Fruit fly (Drosophila melanogaster) whole organism, pupa: ENCODE results near the gene trol.

Experiments used
- CG10348 ChIP-seq: fragments of 200-800 bp; sonication (Bioruptor generic); IDR thresholded peaks from 2 replicates; pipeline ENCODE4 v1.3.6; 2022; ENCODE audit warnings: missing biosample characterization, missing genetic modification characterization
- CG12605 ChIP-seq: fragments of 200-800 bp; sonication (Bioruptor generic); IDR thresholded peaks from 2 replicates; pipeline ENCODE4 v1.3.6; 2022; ENCODE audit warnings: missing biosample characterization, missing genetic modification characterization
- CG13204 ChIP-seq: fragments of 200-800 bp; sonication (Bioruptor generic); optimal IDR thresholded peaks from 2 replicates; lab custom pipeline; 2018; ENCODE audit warnings: missing biosample characterization, mild to moderate bottlenecking, missing genetic modification characterization, moderate library complexity
- CG14655 ChIP-seq: fragments of 200-800 bp; sonication (Bioruptor generic); optimal IDR thresholded peaks from 3 replicates; lab custom pipeline; 2017; ENCODE audit warnings: mild to moderate bottlenecking, missing biosample characterization, missing genetic modification reagents, missing genetic modification characterization
- CG15710 ChIP-seq: fragments of 200-800 bp; sonication (Bioruptor generic); optimal IDR thresholded peaks from 2 replicates; lab custom pipeline; 2018; ENCODE audit warnings: missing biosample characterization, mild to moderate bottlenecking, missing genetic modification characterization, moderate library complexity
- CG17806 ChIP-seq: fragments of 200-800 bp; sonication (Bioruptor generic); optimal IDR thresholded peaks from 2 replicates; lab custom pipeline; 2018; ENCODE audit warnings: missing biosample characterization, mild to moderate bottlenecking, missing genetic modification characterization, moderate library complexity
- CG32121 ChIP-seq: fragments of 200-800 bp; sonication (Bioruptor generic); IDR thresholded peaks from 2 replicates; pipeline ENCODE4 v1.3.6; 2022; ENCODE audit warnings: missing biosample characterization, missing genetic modification characterization
- CG34367 ChIP-seq: fragments of 200-800 bp; sonication (Bioruptor generic); optimal IDR thresholded peaks from 2 replicates; lab custom pipeline; 2018; ENCODE audit warnings: missing biosample characterization, mild to moderate bottlenecking, missing genetic modification characterization
- CG4496 ChIP-seq: fragments of 200-800 bp; sonication (Bioruptor generic); IDR thresholded peaks from 3 replicates; pipeline ENCODE4 v1.3.6; 2022; ENCODE audit warnings: missing biosample characterization, missing genetic modification characterization
- CG8159 ChIP-seq: fragments of 200-800 bp; sonication (Bioruptor generic); optimal IDR thresholded peaks from 3 replicates; lab custom pipeline; 2018; ENCODE audit warnings: missing biosample characterization, mild to moderate bottlenecking, missing genetic modification characterization, moderate library complexity
- CG8301 ChIP-seq: fragments of 200-800 bp; sonication (Bioruptor generic); optimal IDR thresholded peaks from 2 replicates; lab custom pipeline; 2018; ENCODE audit warnings: missing biosample characterization, mild to moderate bottlenecking, missing genetic modification characterization
- CG9948 ChIP-seq: fragments of 200-800 bp; sonication (Bioruptor generic); optimal IDR thresholded peaks from 2 replicates; lab custom pipeline; 2018; ENCODE audit warnings: missing biosample characterization, mild to moderate bottlenecking, missing genetic modification characterization, moderate library complexity
- D1 ChIP-seq: fragments of 200-800 bp; sonication (Bioruptor generic); optimal IDR thresholded peaks from 2 replicates; lab custom pipeline; 2018; ENCODE audit warnings: missing biosample characterization, mild to moderate bottlenecking, missing genetic modification characterization, moderate library complexity
- EcR ChIP-seq: fragments of 200-800 bp; sonication (Bioruptor generic); optimal IDR thresholded peaks from 3 replicates; lab custom pipeline; 2019; ENCODE audit warnings: missing biosample characterization, missing genetic modification characterization, mild to moderate bottlenecking, moderate library complexity, missing genetic modification reagents
- Ets98B ChIP-seq: fragments of 200-800 bp; sonication (Bioruptor generic); IDR thresholded peaks from 2 replicates; pipeline ENCODE4 v1.3.6; 2022; ENCODE audit warnings: missing biosample characterization, missing genetic modification characterization
- Pif1A ChIP-seq: fragments of 200-800 bp; sonication (Bioruptor generic); optimal IDR thresholded peaks from 3 replicates; lab custom pipeline; 2016; ENCODE audit warnings: missing biosample characterization, missing genetic modification characterization
- Pif1B ChIP-seq: fragments of 200-800 bp; sonication (Bioruptor generic); optimal IDR thresholded peaks from 3 replicates; lab custom pipeline; 2016; ENCODE audit warnings: missing biosample characterization, missing genetic modification characterization
- Snoo ChIP-seq: fragments of 200-800 bp; sonication (Bioruptor generic); optimal IDR thresholded peaks from 3 replicates; lab custom pipeline; 2017; ENCODE audit warnings: missing biosample characterization, mild to moderate bottlenecking, missing genetic modification characterization, inconsistent platforms
- fd96Ca ChIP-seq: fragments of 200-800 bp; sonication (Bioruptor generic); IDR thresholded peaks from 3 replicates; pipeline ENCODE4 v1.3.6; 2022; ENCODE audit warnings: missing biosample characterization, missing genetic modification characterization
- gl ChIP-seq: fragments of 200-800 bp; sonication (Bioruptor generic); optimal IDR thresholded peaks from 2 replicates; lab custom pipeline; 2018; ENCODE audit warnings: missing biosample characterization, mild to moderate bottlenecking, missing genetic modification characterization
- rn ChIP-seq: fragments of 200-800 bp; sonication (Bioruptor generic); IDR thresholded peaks from 2 replicates; pipeline ENCODE4 v1.3.6; 2022; ENCODE audit warnings: missing biosample characterization, missing genetic modification characterization

The trol gene

DNA sequence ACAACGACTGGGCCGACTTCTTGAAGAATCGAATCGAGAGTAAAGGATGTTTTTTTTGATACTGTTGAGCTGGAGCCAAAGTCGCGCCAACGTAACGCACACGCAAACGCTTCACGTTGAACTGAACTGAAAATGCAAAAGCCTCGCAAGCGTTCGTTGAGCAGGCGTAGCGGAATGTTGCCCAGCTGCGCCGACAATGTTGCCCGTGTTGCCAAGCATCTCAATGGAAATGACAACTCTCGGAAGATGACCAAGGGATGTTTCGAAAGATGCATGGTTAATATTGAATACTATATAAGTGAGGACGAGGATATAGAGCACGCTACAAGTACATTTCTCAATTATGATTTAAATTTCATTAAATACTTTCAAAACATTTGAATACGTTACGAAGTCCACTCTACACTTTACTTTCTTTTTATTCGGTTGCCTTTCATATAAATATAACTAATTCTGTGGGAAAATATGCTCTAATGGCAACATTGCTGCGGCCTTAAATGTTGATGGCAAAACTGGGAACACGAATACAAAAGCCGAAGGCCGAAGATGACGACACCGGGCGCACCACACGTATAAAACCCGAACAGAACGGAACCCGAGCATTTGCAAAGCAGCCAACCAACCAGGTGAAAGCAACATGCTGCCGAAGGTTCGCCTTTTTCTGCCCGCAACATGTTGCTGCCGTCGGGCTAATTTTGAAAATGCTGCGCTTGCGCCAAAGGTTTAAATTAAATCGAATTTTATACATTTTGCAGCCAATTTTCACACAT lies 27.5 kb downstream of the trol start:
- TF ChIP-seq CG14655 (GFP tag; lab: Kevin White, UChicago) (no peak), rn (GFP tag; lab: Robert Waterston, UW) (no peak), Ets98B (no peak), EcR (GFP tag; lab: Kevin White, UChicago) (no peak), D1 (tag; lab: Kevin White, UChicago) (no peak), CG34367 (tag; lab: Kevin White, UChicago) (no peak), Pif1B (no peak), CG10348 (GFP tag; lab: Robert Waterston, UW) (no peak), CG13204 (GFP tag; lab: Kevin White, UChicago) (no peak), CG4496 (GFP tag; lab: Robert Waterston, UW) (no peak)

DNA sequence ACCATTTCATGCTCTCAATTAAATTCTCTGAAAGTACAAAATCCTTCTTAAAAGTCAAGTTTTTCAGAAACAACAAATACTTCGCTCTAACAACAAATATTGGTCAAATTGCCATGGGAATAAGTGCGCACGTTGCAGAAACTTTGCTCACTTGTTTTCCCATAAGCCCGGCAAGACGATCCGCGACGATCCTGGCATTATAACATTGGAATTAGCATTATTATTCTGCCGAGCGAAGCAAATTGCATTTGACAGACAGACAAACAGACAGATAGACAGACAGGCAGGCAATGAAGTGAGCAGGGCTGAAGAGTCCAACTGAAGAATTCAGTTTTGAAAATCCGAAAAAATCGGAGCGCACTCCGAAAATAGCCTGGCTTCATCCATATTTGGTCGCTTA lies 29.0 kb downstream of the trol start:
- TF ChIP-seq CG13204 (GFP tag; lab: Kevin White, UChicago) (no peak), gl (no peak), D1 (tag; lab: Kevin White, UChicago) (no peak), CG4496 (GFP tag; lab: Robert Waterston, UW) (no peak), CG32121 (no peak), CG9948 (tag; lab: Kevin White, UChicago) (no peak)

DNA sequence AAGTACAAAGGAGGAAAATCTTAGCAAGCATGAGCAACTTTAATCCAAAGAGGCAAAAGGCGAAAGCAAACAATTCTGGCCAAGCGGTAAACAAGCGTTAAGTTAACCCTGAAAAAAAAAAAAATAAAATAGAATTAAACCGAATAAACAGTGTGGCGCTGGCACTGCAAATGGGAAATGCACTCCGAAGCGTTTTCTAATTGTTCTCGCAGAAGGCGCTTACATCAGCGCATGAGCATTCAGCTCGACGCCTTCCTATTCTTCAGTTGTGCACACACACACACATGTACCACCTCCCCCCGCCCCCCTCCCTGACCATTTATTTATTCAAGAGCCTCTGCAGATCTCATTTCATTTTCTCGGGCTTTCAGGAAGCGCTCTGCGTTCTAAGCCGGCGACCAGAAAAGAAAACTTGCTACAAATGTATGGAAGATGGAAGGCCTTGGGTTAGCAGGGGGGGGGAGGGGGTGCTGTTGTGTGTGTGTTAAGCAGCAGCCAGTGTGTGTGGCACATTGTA lies 33.9 kb downstream of the trol start:
- TF ChIP-seq CG9948 (tag; lab: Kevin White, UChicago) (no peak), fd96Ca (no peak), Pif1A (no peak), gl (no peak), CG8301 (tag; lab: Kevin White, UChicago) (no peak), CG12605 (GFP tag; lab: Robert Waterston, UW) (no peak), rn (GFP tag; lab: Robert Waterston, UW) (no peak), CG17806 (tag; lab: Kevin White, UChicago) (no peak), CG4496 (GFP tag; lab: Robert Waterston, UW) (no peak), CG10348 (GFP tag; lab: Robert Waterston, UW) (no peak), Ets98B (no peak), CG14655 (GFP tag; lab: Kevin White, UChicago) (no peak), Snoo (tag; lab: Kevin White, UChicago) (no peak), CG8159 (tag; lab: Kevin White, UChicago) (no peak), CG13204 (GFP tag; lab: Kevin White, UChicago) (no peak), Pif1B (no peak), CG34367 (tag; lab: Kevin White, UChicago) (no peak), CG32121 (no peak), EcR (GFP tag; lab: Kevin White, UChicago) (no peak), D1 (tag; lab: Kevin White, UChicago) (no peak)
- TF ChIP-seq, all 21 proteins: peak for 0

DNA sequence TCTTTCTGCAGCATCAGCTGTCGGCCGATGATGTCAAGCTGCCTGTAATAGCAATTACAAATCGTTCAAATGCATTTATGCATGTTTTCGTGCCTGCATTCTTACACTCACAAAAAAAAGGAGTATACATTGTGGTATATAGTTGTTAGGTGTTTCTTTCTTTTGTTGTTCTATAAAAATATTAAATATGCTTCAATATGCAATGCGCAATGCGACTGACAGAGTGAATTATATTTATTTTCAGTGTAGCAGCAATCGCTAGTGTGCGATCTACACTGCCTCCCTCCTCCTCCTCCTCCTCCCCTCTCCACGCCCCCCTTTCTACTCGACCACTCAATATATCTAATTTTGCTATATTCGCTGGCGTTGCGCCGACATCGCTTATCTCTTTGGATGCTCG lies 36.3 kb downstream of the trol start:
- peak; percentile 26 for TF ChIP-seq CG8301 (tag; lab: Kevin White, UChicago)
- no peak for TF ChIP-seq CG15710 (tag; lab: Kevin White, UChicago)
- TF ChIP-seq CG14655 (GFP tag; lab: Kevin White, UChicago) = peak; percentile 43
- peak; percentile 71; the same call in 2 of the 3 replicates for TF ChIP-seq fd96Ca
- peak; percentile 76 for TF ChIP-seq CG32121
- 0 out of 2 replicates have a peak, but pooled peaks have one; percentile 27 for TF ChIP-seq CG10348 (GFP tag; lab: Robert Waterston, UW)
- TF ChIP-seq CG13204 (GFP tag; lab: Kevin White, UChicago) = no peak
- peak; percentile 77 for TF ChIP-seq CG4496 (GFP tag; lab: Robert Waterston, UW)
- TF ChIP-seq CG12605 (GFP tag; lab: Robert Waterston, UW) = peak; percentile 49; the same call in 1 of the 2 replicates
- peak; percentile 78 for TF ChIP-seq Ets98B
- TF ChIP-seq, all 21 proteins: peak for 8

DNA sequence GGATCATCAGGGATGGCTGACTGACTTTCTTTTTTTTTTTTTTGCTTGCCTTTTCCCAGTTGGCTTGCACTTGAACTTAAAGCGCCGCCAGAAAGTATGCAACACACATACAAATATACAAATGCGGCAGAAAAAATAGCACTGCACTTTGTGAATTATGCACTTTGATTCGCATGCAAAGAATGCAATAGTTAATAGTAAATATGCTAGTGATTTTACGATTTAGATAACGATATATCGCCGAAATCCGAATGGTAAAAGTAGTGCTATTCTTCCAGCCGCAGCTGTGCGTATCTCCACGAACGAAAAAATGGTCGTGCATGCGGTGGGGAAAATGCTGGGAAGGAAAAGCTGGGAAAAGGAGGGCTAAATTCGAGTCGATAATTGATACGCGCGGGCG lies 41.8 kb downstream of the trol start:
- TF ChIP-seq CG8301 (tag; lab: Kevin White, UChicago) (no peak), CG9948 (tag; lab: Kevin White, UChicago) (no peak), CG8159 (tag; lab: Kevin White, UChicago) (peak; percentile 7), CG14655 (GFP tag; lab: Kevin White, UChicago) (peak; percentile 30), Pif1A (peak; percentile 13), gl (no peak), CG4496 (GFP tag; lab: Robert Waterston, UW) (peak; percentile 81), D1 (tag; lab: Kevin White, UChicago) (no peak), rn (GFP tag; lab: Robert Waterston, UW) (no peak), CG12605 (GFP tag; lab: Robert Waterston, UW) (peak; percentile 28; the same call in 1 of the 2 replicates), Ets98B (peak; percentile 61), Pif1B (no peak), CG10348 (GFP tag; lab: Robert Waterston, UW) (peak; percentile 46; the same call in 1 of the 2 replicates), fd96Ca (peak; percentile 67)

DNA sequence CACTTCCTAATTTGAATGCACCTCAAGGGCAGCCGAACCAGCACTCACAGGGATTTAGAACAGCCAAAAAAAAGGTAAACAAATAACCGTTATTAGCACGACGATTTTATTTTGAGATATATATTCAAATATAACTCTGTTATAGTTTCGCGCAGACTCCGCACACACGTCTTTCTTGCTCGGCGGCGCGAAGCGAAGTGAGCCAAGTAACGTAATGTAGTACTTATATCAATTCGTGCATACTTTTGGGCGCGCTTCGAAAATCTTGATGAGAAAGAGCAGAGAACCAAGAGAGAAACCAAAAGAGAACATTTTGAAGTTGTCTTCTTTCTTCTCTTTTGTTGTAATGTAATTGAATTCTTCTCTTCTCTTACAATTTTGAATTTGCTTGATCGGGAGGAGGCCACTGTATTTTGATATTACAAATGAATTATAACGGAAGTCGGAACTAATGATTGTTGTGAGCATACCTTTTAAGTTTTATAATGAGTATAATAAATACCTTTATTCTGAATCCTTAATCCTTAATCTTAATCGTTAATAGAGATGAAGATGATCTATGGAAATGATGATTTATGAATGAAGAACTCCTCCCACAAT lies 75.3 kb downstream of the trol start, which contains the start of gene boi:
Gene boi (minus strand): TSS at position 201 of the 600 bp plus-strand sequence.
- TF ChIP-seq CG12605 (GFP tag; lab: Robert Waterston, UW) (peak; percentile 48; the same call in 1 of the 2 replicates), D1 (tag; lab: Kevin White, UChicago) (no peak), CG34367 (tag; lab: Kevin White, UChicago) (no peak), rn (GFP tag; lab: Robert Waterston, UW) (no peak), EcR (GFP tag; lab: Kevin White, UChicago) (no peak), Pif1A (peak; percentile 19), Pif1B (peak; percentile 52), CG32121 (no peak)
